Fruit fly (Drosophila melanogaster): ENCODE data around the gene CG32115.

The CG32115 gene

DNA sequence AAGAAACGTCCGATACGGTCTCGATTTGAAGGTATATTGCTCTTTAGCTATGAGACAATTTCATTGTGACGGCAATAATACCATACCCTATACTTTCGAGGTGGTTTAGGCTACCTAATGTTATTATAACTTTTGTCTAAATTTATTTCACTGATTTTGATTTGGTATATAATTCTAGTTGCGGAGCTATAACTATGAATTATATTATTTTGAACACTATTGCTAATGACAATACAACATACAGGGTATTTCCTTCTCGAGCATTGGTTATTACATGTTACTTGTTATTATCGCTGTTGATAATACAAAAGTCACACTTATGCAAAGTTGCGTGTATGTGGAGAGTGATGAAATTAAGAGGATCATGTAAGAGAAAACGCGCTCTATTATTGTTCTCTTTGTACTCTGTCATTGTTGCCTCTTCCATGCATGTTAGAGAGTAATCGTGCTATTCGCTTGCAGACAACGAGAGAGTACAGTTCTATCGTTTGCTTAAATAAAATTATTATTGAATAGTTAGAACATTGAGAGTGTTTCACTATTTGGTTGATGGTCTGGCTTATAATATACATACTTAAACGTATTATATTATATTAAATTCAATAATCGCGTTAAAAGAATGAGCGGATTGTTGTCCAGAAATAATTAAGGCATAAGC lies at the start of gene CG32115 (continued):
- peak; percentile 66; the same call in 1 of the 3 replicates for TF ChIP-seq sr (GFP tag; IDR thresholded peaks at IDR 0.05)
- TF ChIP-seq tgo (GFP tag; IDR thresholded peaks at IDR 0.05): peak; percentile 96
- TF ChIP-seq amos (GFP tag; IDR thresholded peaks at IDR 0.05; ENCODE audit: partially characterized antibody): no peak
- peak; percentile 92 to 95 for TF ChIP-seq Pdp1 (GFP tag; optimal IDR thresholded peaks at IDR 0.05)
- no peak for TF ChIP-seq Nf-YC (tag; optimal IDR thresholded peaks at IDR 0.05)
- TF ChIP-seq sens (GFP tag): peak; percentile 99
- peak; percentile 96 for TF ChIP-seq lbe (GFP tag; optimal IDR thresholded peaks at IDR 0.05)
- TF ChIP-seq ftz-f1 (GFP tag; optimal IDR thresholded peaks at IDR 0.05): peak; percentile 41
- TF ChIP-seq CG10979 (tag; optimal IDR thresholded peaks at IDR 0.05): no peak
- peak; percentile 75 for TF ChIP-seq Bdp1 (GFP tag; optimal IDR thresholded peaks at IDR 0.05)
- TF ChIP-seq hth (optimal IDR thresholded peaks at IDR 0.05): no peak
- peak; percentile 92 for TF ChIP-seq tap (tag; optimal IDR thresholded peaks at IDR 0.05)
- TF ChIP-seq CG18764 (GFP tag; optimal IDR thresholded peaks at IDR 0.05): peak; percentile 84
- TF ChIP-seq da (GFP tag; optimal IDR thresholded peaks at IDR 0.05): peak; percentile 61
- TF ChIP-seq HHEX (GFP tag; optimal IDR thresholded peaks at IDR 0.05): peak; percentile 92
- TF ChIP-seq CG13424 (tag; optimal IDR thresholded peaks at IDR 0.05): peak; percentile 96
- TF ChIP-seq slbo (GFP tag; IDR thresholded peaks at IDR 0.05): peak; percentile 98
- TF ChIP-seq D19A (tag; optimal IDR thresholded peaks at IDR 0.05): peak; percentile 89
- peak; percentile 52 for TF ChIP-seq CG2116 (GFP tag; optimal IDR thresholded peaks at IDR 0.05)
- peak; percentile 86 for TF ChIP-seq CG3838 (GFP tag; optimal IDR thresholded peaks at IDR 0.05)
- TF ChIP-seq Vsx1 (GFP tag; optimal IDR thresholded peaks at IDR 0.05): peak; percentile 60
- TF ChIP-seq shn (GFP tag; optimal IDR thresholded peaks at IDR 0.05): peak; percentile 79
- peak; percentile 70 for TF ChIP-seq CG10321 (GFP tag; IDR thresholded peaks at IDR 0.05)
- TF ChIP-seq dpn (GFP tag; optimal IDR thresholded peaks at IDR 0.05): peak; percentile 94 to 96
- peak; percentile 92 for TF ChIP-seq CG7786 (GFP tag; optimal IDR thresholded peaks at IDR 0.05)
- TF ChIP-seq CG42726 (GFP tag; IDR thresholded peaks at IDR 0.05; ENCODE audit: partially characterized antibody): no peak
- TF ChIP-seq Stat92E (GFP tag; optimal IDR thresholded peaks at IDR 0.05): no peak
- peak; percentile 82 for TF ChIP-seq eyg (GFP tag; optimal IDR thresholded peaks at IDR 0.05)
- no peak for TF ChIP-seq z (GFP tag; IDR thresholded peaks at IDR 0.05)
- TF ChIP-seq CG4854 (GFP tag; optimal IDR thresholded peaks at IDR 0.05): peak; percentile 88
- peak; percentile 97 for TF ChIP-seq CG3847 (GFP tag; IDR thresholded peaks at IDR 0.05)
- peak; percentile 96 for TF ChIP-seq Hsf (GFP tag; optimal IDR thresholded peaks at IDR 0.05)
- peak; percentile 43 for TF ChIP-seq p53 (GFP tag; optimal IDR thresholded peaks at IDR 0.05)
- no peak for TF ChIP-seq tna (GFP tag; IDR thresholded peaks at IDR 0.05; ENCODE audit: partially characterized antibody)
- peak; percentile 50; the same call in 2 of the 3 replicates for TF ChIP-seq CG34224 (GFP tag; IDR thresholded peaks at IDR 0.05; ENCODE audit: partially characterized antibody)
- peak; percentile 55 to 82 for TF ChIP-seq Trl (optimal IDR thresholded peaks at IDR 0.05)
- peak; percentile 74 for TF ChIP-seq Trl (GFP tag; optimal IDR thresholded peaks at IDR 0.05)
- TF ChIP-seq Mes4 (GFP tag; optimal IDR thresholded peaks at IDR 0.05): peak; percentile 74
- peak; percentile 94 for TF ChIP-seq CG11247 (GFP tag; IDR thresholded peaks at IDR 0.05)
- peak; percentile 91 for TF ChIP-seq esg (GFP tag; conservative IDR thresholded peaks at IDR 0.05)

DNA sequence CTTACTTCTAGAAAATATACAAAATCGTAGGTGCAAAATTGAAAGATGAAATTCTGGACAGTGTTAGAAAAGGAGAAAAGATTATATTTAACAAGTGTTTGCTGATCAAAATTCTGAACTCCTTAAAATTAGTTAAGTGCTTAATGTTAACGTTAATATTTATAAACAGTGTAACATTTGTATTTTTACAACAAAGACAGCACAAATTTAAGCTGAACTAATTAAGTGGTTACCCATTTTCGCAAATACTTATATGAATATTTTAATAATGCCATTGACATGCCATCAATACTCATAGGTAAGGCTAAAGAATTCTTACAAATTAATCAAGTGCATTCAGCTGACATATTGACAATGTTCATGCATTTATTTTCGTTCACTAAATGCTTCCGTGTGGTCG lies 41.1 kb upstream of the CG32115 start, which contains the start of gene CG10752:
Gene CG10752, minus strand, starts transcription at position 101 of the 400 bp plus-strand sequence.
- no peak for TF ChIP-seq row (GFP tag; IDR thresholded peaks at IDR 0.05)
- no peak for TF ChIP-seq salm (tag; optimal IDR thresholded peaks at IDR 0.05)
- no peak for TF ChIP-seq CG7271 (tag; optimal IDR thresholded peaks at IDR 0.05)
- no peak for TF ChIP-seq Rfx (GFP tag; IDR thresholded peaks at IDR 0.05)
- no peak for TF ChIP-seq trh (GFP tag; optimal IDR thresholded peaks at IDR 0.05)
